Worm (Caenorhabditis elegans) whole organism, mixed stage, embryonic: ENCODE measurements around the gene sru-29.

ENCODE experiments used
- lin-13 ChIP-seq: fragments of 150-350 bp; optimal IDR thresholded peaks from 2 replicates; lab custom pipeline; 2014; ENCODE audit warnings: missing biosample characterization, missing genetic modification characterization
- mab-5 ChIP-seq: fragments of 150-350 bp; optimal IDR thresholded peaks from 2 replicates; lab custom pipeline; 2014; ENCODE audit warnings: missing biosample characterization, missing genetic modification characterization
- unc-39 ChIP-seq: fragments of 150-350 bp; optimal IDR thresholded peaks from 2 replicates; lab custom pipeline; 2014; ENCODE audit warnings: missing biosample characterization, missing genetic modification characterization

- TF ChIP-seq lin-13 (tag; lab: Kevin White, UChicago) (no peak), unc-39 (tag; lab: Kevin White, UChicago) (no peak), mab-5 (tag; lab: Kevin White, UChicago) (no peak)
Observed at ce11 chrV:9763759-9764158, 47.5 kb upstream of the sru-29 start.
